Worm (Caenorhabditis elegans) whole organism, midembryonic: ENCODE data around the gene srh-85.

Source experiments
- T22C8.4 ChIP-seq: fragments of 200-800 bp; sonication (Bioruptor generic); IDR thresholded peaks from 2 replicates; pipeline ENCODE4 v1.3.6; 2022; ENCODE audit warnings: missing genetic modification characterization, missing compliant biosample characterization
- cog-1 ChIP-seq: sonication (generic microtip); optimal IDR thresholded peaks from 2 replicates; lab custom pipeline; 2016; ENCODE audit warnings: missing genetic modification characterization, missing compliant biosample characterization
- flt-1 ChIP-seq: fragments of 200-800 bp; sonication (Bioruptor generic); IDR thresholded peaks from 2 replicates; pipeline ENCODE4 v1.3.6; 2022; ENCODE audit warnings: missing genetic modification characterization, missing compliant biosample characterization
- klf-2 ChIP-seq: fragments of 200-800 bp; sonication (Bioruptor generic); conservative IDR thresholded peaks from 2 replicates; pipeline ENCODE4 v1.3.6; 2022; ENCODE audit warnings: missing genetic modification reagents, missing genetic modification characterization, missing compliant biosample characterization
- med-1 ChIP-seq: sonication (generic microtip); optimal IDR thresholded peaks from 2 replicates; lab custom pipeline; 2017; ENCODE audit warnings: missing genetic modification characterization, mild to moderate bottlenecking, missing compliant biosample characterization, antibody characterized with exemption, missing genetic modification reagents; ENCODE audit not compliant: insufficient read depth
- ref-1 ChIP-seq: fragments of 200-800 bp; sonication (Bioruptor generic); conservative IDR thresholded peaks from 2 replicates; pipeline ENCODE4 v1.3.6; 2022; ENCODE audit warnings: missing genetic modification reagents, missing genetic modification characterization, missing compliant biosample characterization
- tab-1 ChIP-seq: fragments of 200-800 bp; sonication (Bioruptor generic); IDR thresholded peaks from 2 replicates; pipeline ENCODE4 v1.3.6; 2022; ENCODE audit warnings: missing genetic modification characterization, missing compliant biosample characterization
- ztf-23 ChIP-seq: fragments of 200-800 bp; sonication (Bioruptor generic); IDR thresholded peaks from 2 replicates; pipeline ENCODE4 v1.3.6; 2022; ENCODE audit warnings: missing genetic modification reagents, missing genetic modification characterization, missing compliant biosample characterization
- ztf-29 ChIP-seq: fragments of 200-800 bp; sonication (Bioruptor generic); IDR thresholded peaks from 2 replicates; pipeline ENCODE4 v1.3.6; 2022; ENCODE audit warnings: missing genetic modification reagents, missing genetic modification characterization, missing compliant biosample characterization

The srh-85 gene

DNA sequence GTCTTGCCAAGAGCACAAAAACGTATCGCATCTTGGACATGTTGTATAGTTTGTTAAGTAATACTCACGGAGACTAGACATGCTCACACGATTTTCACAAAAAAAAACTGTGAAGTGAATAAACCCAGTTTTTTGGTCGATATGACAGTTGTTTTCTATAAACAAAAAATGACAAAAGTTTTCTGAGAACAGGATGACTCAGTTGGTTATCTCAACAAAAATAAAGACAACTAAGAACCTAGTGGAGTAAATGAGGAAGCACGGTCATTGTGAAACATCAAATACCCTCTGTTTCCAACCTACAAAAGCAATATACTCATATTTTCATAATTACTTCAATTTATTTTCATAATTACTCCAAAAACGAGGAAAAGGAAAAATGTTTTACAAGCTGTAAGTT, 41.7 kb downstream of the srh-85 start, which contains the start of gene srh-87:
Gene srh-87 (minus strand): TSS at position 101 of the 400 bp plus-strand sequence.
- no peak for TF ChIP-seq ztf-23 (GFP tag; lab: Robert Waterston, UW)

- no peak for TF ChIP-seq tab-1 (GFP tag; lab: Robert Waterston, UW)
- TF ChIP-seq cog-1 (tag; lab: Kevin White, UChicago), result no peak
- no peak for TF ChIP-seq ztf-29 (GFP tag; lab: Robert Waterston, UW)
- no peak for TF ChIP-seq med-1 (GFP tag; lab: Kevin White, UChicago)
- no peak for TF ChIP-seq T22C8.4
- no peak for TF ChIP-seq ztf-23 (GFP tag; lab: Robert Waterston, UW)
- no peak for TF ChIP-seq klf-2 (GFP tag; lab: Robert Waterston, UW)
- TF ChIP-seq flt-1 (GFP tag; lab: Robert Waterston, UW), result no peak
- no peak for TF ChIP-seq ref-1 (GFP tag; lab: Robert Waterston, UW)
Observed at ce11 chrV:2943859-2944258, 43.4 kb downstream of the srh-85 start, which contains the start of gene srw-137. Gene srw-137, minus strand, starts transcription at chrV:2943959.

- no peak for TF ChIP-seq T22C8.4
- no peak for TF ChIP-seq ztf-23 (GFP tag; lab: Robert Waterston, UW)
- TF ChIP-seq ref-1 (GFP tag; lab: Robert Waterston, UW), result no peak
- TF ChIP-seq flt-1 (GFP tag; lab: Robert Waterston, UW), result no peak
- no peak for TF ChIP-seq cog-1 (tag; lab: Kevin White, UChicago)
- no peak for TF ChIP-seq med-1 (GFP tag; lab: Kevin White, UChicago)
- TF ChIP-seq klf-2 (GFP tag; lab: Robert Waterston, UW), result no peak
- no peak for TF ChIP-seq ztf-29 (GFP tag; lab: Robert Waterston, UW)
- TF ChIP-seq tab-1 (GFP tag; lab: Robert Waterston, UW), result no peak
Observed at ce11 chrV:2942247-2942646, 45.1 kb downstream of the srh-85 start.

DNA sequence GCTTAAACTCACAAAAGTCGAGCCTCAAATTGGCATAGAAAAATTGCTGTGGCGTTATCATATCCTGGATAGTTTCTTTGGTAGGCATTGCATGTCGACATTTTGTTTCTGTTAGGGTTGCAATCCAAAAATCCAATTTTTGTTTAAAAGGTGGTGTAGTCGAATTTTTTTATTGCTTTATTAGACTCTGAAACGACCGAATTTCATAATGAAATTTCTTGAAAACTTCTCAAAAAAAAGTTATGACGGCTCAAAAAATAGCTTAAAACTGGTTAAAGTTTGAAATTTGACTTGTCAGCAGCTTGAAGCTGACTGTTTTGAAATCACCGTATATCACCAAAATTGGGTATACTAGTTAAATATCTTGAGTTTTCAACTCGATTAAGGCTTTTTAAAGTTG, 45.9 kb downstream of the srh-85 start, which contains the start of gene srw-143:
Gene srw-143 (minus strand): TSS at position 101 of the 400 bp plus-strand sequence.
- TF ChIP-seq cog-1 (tag; lab: Kevin White, UChicago) (no peak), med-1 (GFP tag; lab: Kevin White, UChicago) (no peak), tab-1 (GFP tag; lab: Robert Waterston, UW) (no peak), ztf-29 (GFP tag; lab: Robert Waterston, UW) (no peak), ztf-23 (GFP tag; lab: Robert Waterston, UW) (no peak)

DNA sequence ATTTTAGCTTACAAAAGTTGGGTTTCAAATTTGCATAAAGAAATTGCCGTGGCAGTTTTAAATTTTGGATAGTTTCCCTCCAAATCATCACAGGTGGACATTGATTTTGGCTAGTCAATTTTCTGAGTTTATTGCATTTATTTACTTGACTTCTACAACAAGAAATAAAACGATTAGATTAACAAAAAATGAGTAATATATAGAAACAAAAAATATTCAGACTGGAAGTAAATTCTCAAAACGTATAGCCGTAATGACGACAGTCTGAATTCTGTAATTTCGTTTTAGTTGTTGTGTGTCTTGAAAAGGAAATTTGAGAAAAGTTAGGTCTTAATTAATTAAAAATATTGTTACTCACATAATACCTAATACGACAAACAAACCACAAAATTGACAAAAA, 48.8 kb downstream of the srh-85 start, which contains the start of gene srw-141:
Gene srw-141 (minus strand): TSS at position 101 of the 400 bp plus-strand sequence.
- TF ChIP-seq klf-2 (GFP tag; lab: Robert Waterston, UW), result no peak
- no peak for TF ChIP-seq med-1 (GFP tag; lab: Kevin White, UChicago)
- TF ChIP-seq ztf-29 (GFP tag; lab: Robert Waterston, UW), result no peak
- no peak for TF ChIP-seq tab-1 (GFP tag; lab: Robert Waterston, UW)
- TF ChIP-seq cog-1 (tag; lab: Kevin White, UChicago), result no peak
- TF ChIP-seq T22C8.4, result no peak
- TF ChIP-seq flt-1 (GFP tag; lab: Robert Waterston, UW), result no peak
- no peak for TF ChIP-seq ztf-23 (GFP tag; lab: Robert Waterston, UW)
- TF ChIP-seq ref-1 (GFP tag; lab: Robert Waterston, UW), result no peak
